Worm (Caenorhabditis elegans) whole organism, early embryonic: ENCODE data around the gene srh-287.

Experiments
- F13C5.2 ChIP-seq: sonication (generic microtip); optimal IDR thresholded peaks from 2 replicates; lab custom pipeline; 2017; ENCODE audit warnings: mild to moderate bottlenecking, missing genetic modification characterization, inconsistent platforms, missing compliant biosample characterization
- aly-1 ChIP-seq: sonication (generic microtip); optimal IDR thresholded peaks from 2 replicates; lab custom pipeline; 2016; ENCODE audit warnings: missing genetic modification characterization, missing compliant biosample characterization
- ama-1 ChIP-seq: fragments of 150-350 bp; optimal IDR thresholded peaks from 2 replicates; lab custom pipeline; 2014
- ceh-36 ChIP-seq: sonication (generic microtip); optimal IDR thresholded peaks from 2 replicates; lab custom pipeline; 2016; ENCODE audit warnings: missing genetic modification characterization, inconsistent platforms, missing compliant biosample characterization
- flt-1 ChIP-seq: fragments of 200-800 bp; sonication (Bioruptor generic); IDR thresholded peaks from 2 replicates; pipeline ENCODE4 v1.3.6; 2022; ENCODE audit warnings: missing genetic modification characterization, missing compliant biosample characterization
- hmbx-1 ChIP-seq: sonication (generic microtip); optimal IDR thresholded peaks from 2 replicates; lab custom pipeline; 2016; ENCODE audit warnings: mild to moderate bottlenecking, missing genetic modification characterization, missing compliant biosample characterization
- hmg-4 ChIP-seq: fragments of 200-800 bp; sonication (Bioruptor generic); optimal IDR thresholded peaks from 2 replicates; lab custom pipeline; 2018; ENCODE audit warnings: mild to moderate bottlenecking, missing genetic modification characterization, missing compliant biosample characterization
- hnd-1 ChIP-seq: sonication (generic microtip); optimal IDR thresholded peaks from 2 replicates; lab custom pipeline; 2016; ENCODE audit warnings: missing genetic modification characterization, missing compliant biosample characterization
- scrt-1 ChIP-seq: fragments of 200-800 bp; sonication (Bioruptor generic); IDR thresholded peaks from 2 replicates; pipeline ENCODE4 v1.3.6; 2022; ENCODE audit warnings: missing genetic modification characterization, missing compliant biosample characterization
- sea-1 ChIP-seq: fragments of 200-800 bp; sonication (Bioruptor generic); conservative IDR thresholded peaks from 2 replicates; pipeline ENCODE4 v1.3.6; 2022; ENCODE audit warnings: missing genetic modification characterization, missing compliant biosample characterization
- tbx-11 ChIP-seq: fragments of 200-800 bp; sonication (Bioruptor generic); IDR thresholded peaks from 2 replicates; pipeline ENCODE4 v1.3.6; 2022; ENCODE audit warnings: missing genetic modification characterization, missing compliant biosample characterization
- tra-4 ChIP-seq: sonication (generic microtip); optimal IDR thresholded peaks from 2 replicates; lab custom pipeline; 2017; ENCODE audit warnings: missing genetic modification characterization, missing compliant biosample characterization

- TF ChIP-seq aly-1: no peak
- no peak for TF ChIP-seq ama-1
- TF ChIP-seq flt-1 (GFP tag; lab: Robert Waterston, UW): no peak
- no peak for TF ChIP-seq hnd-1
- TF ChIP-seq sea-1 (GFP tag; lab: Robert Waterston, UW): no peak
- TF ChIP-seq ceh-36 (tag; lab: Kevin White, UChicago): no peak
- no peak for TF ChIP-seq hmbx-1
- no peak for TF ChIP-seq tbx-11 (GFP tag; lab: Robert Waterston, UW)
- TF ChIP-seq tra-4: no peak
- no peak for TF ChIP-seq scrt-1 (GFP tag; lab: Robert Waterston, UW)
- TF ChIP-seq hmg-4 (GFP tag; lab: Kevin White, UChicago): no peak
- no peak for TF ChIP-seq F13C5.2 (tag; lab: Kevin White, UChicago)
Measured at ce11 chrV:17780285-17780684, 20.4 kb upstream of the srh-287 start.
